Worm (Caenorhabditis elegans) whole organism, late embryonic: ENCODE measurements around the gene C33G3.4.

ENCODE experiments used
- C08G9.2 ChIP-seq: sonication (generic microtip); optimal IDR thresholded peaks from 2 replicates; lab custom pipeline; 2016; ENCODE audit warnings: mild to moderate bottlenecking, missing genetic modification characterization, moderate library complexity, missing compliant biosample characterization
- F13H6.1 ChIP-seq: sonication (generic microtip); optimal IDR thresholded peaks from 2 replicates; lab custom pipeline; 2016; ENCODE audit warnings: missing genetic modification characterization, missing compliant biosample characterization
- K09A11.1 ChIP-seq: sonication (generic microtip); optimal IDR thresholded peaks from 2 replicates; lab custom pipeline; 2017; ENCODE audit warnings: antibody characterized with exemption, mild to moderate bottlenecking, missing genetic modification characterization, missing compliant biosample characterization; ENCODE audit not compliant: insufficient read depth
- T23F11.4 ChIP-seq: fragments of 200-800 bp; sonication (Bioruptor generic); optimal IDR thresholded peaks from 2 replicates; lab custom pipeline; 2018; ENCODE audit warnings: mild to moderate bottlenecking, missing genetic modification characterization, missing compliant biosample characterization
- ahr-1 ChIP-seq: sonication (generic microtip); optimal IDR thresholded peaks from 2 replicates; lab custom pipeline; 2016; ENCODE audit warnings: missing genetic modification characterization, missing compliant biosample characterization
- ama-1 ChIP-seq: fragments of 150-350 bp; optimal IDR thresholded peaks from 2 replicates; lab custom pipeline; 2014
- ceh-14 ChIP-seq: sonication (generic microtip); optimal IDR thresholded peaks from 2 replicates; lab custom pipeline; 2016; ENCODE audit warnings: missing genotype, missing genetic modification characterization, missing compliant biosample characterization
- ceh-18 ChIP-seq: sonication (generic microtip); optimal IDR thresholded peaks from 2 replicates; lab custom pipeline; 2016; ENCODE audit warnings: missing genetic modification characterization, missing compliant biosample characterization
- ceh-19 ChIP-seq: fragments of 200-800 bp; sonication (Bioruptor generic); optimal IDR thresholded peaks from 2 replicates; lab custom pipeline; 2018; ENCODE audit warnings: mild to moderate bottlenecking, missing genetic modification characterization, missing compliant biosample characterization
- ceh-2 ChIP-seq: sonication (generic microtip); optimal IDR thresholded peaks from 2 replicates; lab custom pipeline; 2016; ENCODE audit warnings: missing genotype, missing genetic modification characterization, missing compliant biosample characterization
- ceh-22 ChIP-seq: sonication (generic microtip); optimal IDR thresholded peaks from 2 replicates; lab custom pipeline; 2017; ENCODE audit warnings: missing biosample characterization, missing genetic modification characterization
- ceh-24 ChIP-seq: sonication (generic microtip); optimal IDR thresholded peaks from 2 replicates; lab custom pipeline; 2016; ENCODE audit warnings: mild to moderate bottlenecking, missing genetic modification characterization, missing compliant biosample characterization
- ceh-34 ChIP-seq: sonication (generic microtip); optimal IDR thresholded peaks from 2 replicates; lab custom pipeline; 2016; ENCODE audit warnings: mild to moderate bottlenecking, missing genetic modification characterization, missing compliant biosample characterization
- ceh-45 ChIP-seq: fragments of 200-800 bp; sonication (Bioruptor generic); IDR thresholded peaks from 2 replicates; pipeline ENCODE4 v1.3.6; 2022; ENCODE audit warnings: missing genetic modification reagents, missing genetic modification characterization, missing compliant biosample characterization
- ceh-48 ChIP-seq: sonication (generic microtip); optimal IDR thresholded peaks from 2 replicates; lab custom pipeline; 2016; ENCODE audit warnings: missing genetic modification characterization, inconsistent platforms, missing compliant biosample characterization
- dmd-4 ChIP-seq: sonication (generic microtip); optimal IDR thresholded peaks from 2 replicates; lab custom pipeline; 2016; ENCODE audit warnings: borderline replicate concordance, missing genetic modification characterization, missing compliant biosample characterization
- dve-1 ChIP-seq: sonication (generic microtip); optimal IDR thresholded peaks from 2 replicates; lab custom pipeline; 2017; ENCODE audit warnings: antibody characterized with exemption, mild to moderate bottlenecking, missing genetic modification characterization, missing compliant biosample characterization
- elt-2 ChIP-seq: sonication (generic microtip); optimal IDR thresholded peaks from 2 replicates; lab custom pipeline; 2016; ENCODE audit warnings: missing genetic modification reagents, missing genetic modification characterization, missing compliant biosample characterization
- fkh-10 ChIP-seq: fragments of 150-350 bp; optimal IDR thresholded peaks from 2 replicates; lab custom pipeline; 2014; ENCODE audit warnings: missing biosample characterization, missing genetic modification reagents, missing genetic modification characterization
- gmeb-2 ChIP-seq: sonication (generic microtip); optimal IDR thresholded peaks from 2 replicates; lab custom pipeline; 2016; ENCODE audit warnings: missing genetic modification characterization, inconsistent platforms, missing compliant biosample characterization
- hlh-15 ChIP-seq: sonication (generic microtip); optimal IDR thresholded peaks from 2 replicates; lab custom pipeline; 2016; ENCODE audit warnings: missing genetic modification characterization, missing compliant biosample characterization
- hlh-6 ChIP-seq: sonication (generic microtip); optimal IDR thresholded peaks from 2 replicates; lab custom pipeline; 2016; ENCODE audit warnings: missing genotype, missing genetic modification characterization, missing compliant biosample characterization
- lim-6 ChIP-seq: sonication (generic microtip); optimal IDR thresholded peaks from 2 replicates; lab custom pipeline; 2016; ENCODE audit warnings: missing genetic modification characterization, missing compliant biosample characterization
- mec-3 ChIP-seq: sonication (generic microtip); optimal IDR thresholded peaks from 2 replicates; lab custom pipeline; 2016; ENCODE audit warnings: borderline replicate concordance, missing genetic modification characterization, missing compliant biosample characterization
- nhr-232 ChIP-seq: sonication (generic microtip); optimal IDR thresholded peaks from 2 replicates; lab custom pipeline; 2016; ENCODE audit warnings: missing genetic modification characterization, missing compliant biosample characterization
- npax-4 ChIP-seq: sonication (generic microtip); optimal IDR thresholded peaks from 2 replicates; lab custom pipeline; 2016; ENCODE audit warnings: missing genetic modification characterization, missing compliant biosample characterization
- pag-3 ChIP-seq: sonication (generic microtip); optimal IDR thresholded peaks from 2 replicates; lab custom pipeline; 2016; ENCODE audit warnings: missing compliant biosample characterization, missing genetic modification characterization, borderline replicate concordance
- pat-9 ChIP-seq: fragments of 200-800 bp; sonication (Bioruptor generic); optimal IDR thresholded peaks from 2 replicates; lab custom pipeline; 2018; ENCODE audit warnings: mild to moderate bottlenecking, missing genetic modification characterization, moderate library complexity, missing compliant biosample characterization
- pha-2 ChIP-seq: sonication (generic microtip); optimal IDR thresholded peaks from 2 replicates; lab custom pipeline; 2017; ENCODE audit warnings: mild to moderate bottlenecking, missing genetic modification characterization, missing compliant biosample characterization
- pha-4 ChIP-seq: fragments of 150-350 bp; optimal IDR thresholded peaks from 2 replicates; lab custom pipeline; 2018; ENCODE audit warnings: missing biosample characterization, missing genetic modification reagents, missing genetic modification characterization
- pqm-1 ChIP-seq: sonication (generic microtip); optimal IDR thresholded peaks from 2 replicates; lab custom pipeline; 2016; ENCODE audit warnings: missing genetic modification characterization, missing compliant biosample characterization
- pros-1 ChIP-seq: fragments of 150-350 bp; optimal IDR thresholded peaks from 2 replicates; lab custom pipeline; 2014; ENCODE audit warnings: missing biosample characterization, missing genetic modification reagents, missing genetic modification characterization
- ref-2 ChIP-seq: sonication (generic microtip); optimal IDR thresholded peaks from 2 replicates; lab custom pipeline; 2016; ENCODE audit warnings: missing genetic modification characterization, missing compliant biosample characterization
- rnt-1 ChIP-seq: sonication (generic microtip); optimal IDR thresholded peaks from 2 replicates; lab custom pipeline; 2016; ENCODE audit warnings: missing genetic modification characterization, missing compliant biosample characterization
- sdc-2 ChIP-seq: sonication (generic microtip); optimal IDR thresholded peaks from 2 replicates; lab custom pipeline; 2016; ENCODE audit warnings: missing genotype, missing genetic modification characterization, missing compliant biosample characterization
- tbx-2 ChIP-seq: sonication (generic microtip); optimal IDR thresholded peaks from 2 replicates; lab custom pipeline; 2016; ENCODE audit warnings: missing genetic modification characterization, missing compliant biosample characterization
- unc-3 ChIP-seq, 2 experiments: fragments of 200-800 bp in 1 of 2; sonication (Bioruptor generic) in 1 of 2; sonication (generic microtip) in 1 of 2; conservative IDR thresholded peaks in 1 of 2; optimal IDR thresholded peaks in 1 of 2; 2 replicates each; pipeline versions ENCODE4 v1.3.6 to Lab custom; 2016 to 2022; ENCODE audit warnings: missing compliant biosample characterization in 2 of 2, missing genetic modification characterization in 2 of 2, missing genetic modification reagents in 1 of 2
- unc-42 ChIP-seq: sonication (generic microtip); optimal IDR thresholded peaks from 2 replicates; lab custom pipeline; 2016; ENCODE audit warnings: missing genotype, missing genetic modification characterization, missing compliant biosample characterization
- unc-55 ChIP-seq: sonication (generic microtip); optimal IDR thresholded peaks from 2 replicates; lab custom pipeline; 2017; ENCODE audit warnings: missing biosample characterization, missing genetic modification reagents, missing genetic modification characterization
- unc-86 ChIP-seq: sonication (generic microtip); optimal IDR thresholded peaks from 2 replicates; lab custom pipeline; 2016; ENCODE audit warnings: missing genetic modification characterization, missing compliant biosample characterization
- zip-5 ChIP-seq: sonication (generic microtip); optimal IDR thresholded peaks from 2 replicates; lab custom pipeline; 2016; ENCODE audit warnings: missing genetic modification characterization, missing compliant biosample characterization
- ztf-16 ChIP-seq: sonication (generic microtip); optimal IDR thresholded peaks from 2 replicates; lab custom pipeline; 2017; ENCODE audit warnings: missing genetic modification characterization, missing compliant biosample characterization

C33G3.4 gene

DNA sequence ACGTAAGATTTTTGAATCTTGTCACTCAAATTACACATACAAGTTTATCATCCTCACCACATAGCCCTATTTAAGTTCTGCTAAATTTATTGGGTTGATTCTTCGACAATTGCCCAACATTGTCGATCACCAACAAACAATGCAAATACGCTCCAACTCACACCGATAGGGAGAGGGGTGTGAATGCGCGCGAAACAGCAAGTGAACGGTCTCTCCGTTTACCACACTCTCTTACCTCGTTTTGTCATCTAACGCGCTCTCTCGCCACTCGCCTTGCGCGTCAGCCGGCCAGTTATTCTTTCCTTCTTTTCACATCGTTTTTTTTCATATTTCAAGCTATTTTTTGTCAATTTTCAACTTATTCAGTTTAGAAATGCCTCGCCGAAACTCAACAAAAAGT is 31.0 kb downstream of the C33G3.4 start, which contains the start of gene F16B12.6 (continued):
- TF ChIP-seq ref-2 (tag; lab: Kevin White, UChicago) = peak; percentile 30
- peak; percentile 36 for TF ChIP-seq elt-2 (tag; lab: Kevin White, UChicago)
- TF ChIP-seq ceh-22 (tag; lab: Kevin White, UChicago) = peak; percentile 10
- TF ChIP-seq lim-6 (tag; lab: Kevin White, UChicago) = no peak
- TF ChIP-seq ceh-34 = peak; percentile 57

DNA sequence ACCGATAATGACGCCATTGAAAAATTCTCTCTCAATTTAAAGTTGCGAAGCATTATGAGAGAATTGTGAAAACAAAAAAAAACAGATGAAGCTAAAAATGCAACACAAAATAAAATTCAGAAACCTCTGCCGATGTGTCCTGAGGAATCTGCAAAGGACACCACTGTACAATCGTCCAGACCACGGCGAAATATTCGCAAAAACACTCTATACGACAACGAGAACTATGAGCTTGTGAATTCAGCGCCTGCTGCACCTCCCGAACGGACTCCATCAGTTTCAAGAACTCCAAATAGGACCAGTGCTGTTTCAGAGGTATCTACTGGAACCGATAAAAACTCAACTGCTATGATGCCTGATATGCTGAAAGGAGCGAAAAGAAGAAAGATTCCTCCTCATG is 31.5 kb downstream of the C33G3.4 start:
- no peak for TF ChIP-seq unc-86 (tag; lab: Kevin White, UChicago)
- no peak for TF ChIP-seq npax-4
- no peak for TF ChIP-seq ceh-24 (tag; lab: Kevin White, UChicago)
- TF ChIP-seq dve-1 (tag; lab: Kevin White, UChicago) = no peak
- TF ChIP-seq pros-1 (tag; lab: Kevin White, UChicago) = no peak

ce11 chrX:14108245-14108644 is 37.3 kb downstream of the C33G3.4 start, which contains the start of gene F16B12.7:
TSS of gene F16B12.7 (plus strand) at chrX:14108545.
- no peak for TF ChIP-seq pag-3 (tag; lab: Kevin White, UChicago)
- no peak for TF ChIP-seq dmd-4 (tag; lab: Kevin White, UChicago)
- no peak for TF ChIP-seq ceh-2

ce11 chrX:14113347-14113746 is 42.4 kb downstream of the C33G3.4 start, which contains the start of gene nhr-281:
TSS of gene nhr-281 (minus strand) at chrX:14113447.
- TF ChIP-seq hlh-15 (tag; lab: Kevin White, UChicago) = no peak
- no peak for TF ChIP-seq npax-4
- TF ChIP-seq F13H6.1 (tag; lab: Kevin White, UChicago) = no peak
- TF ChIP-seq pros-1 (tag; lab: Kevin White, UChicago) = no peak
- TF ChIP-seq, all 69 proteins: peak for 0

DNA sequence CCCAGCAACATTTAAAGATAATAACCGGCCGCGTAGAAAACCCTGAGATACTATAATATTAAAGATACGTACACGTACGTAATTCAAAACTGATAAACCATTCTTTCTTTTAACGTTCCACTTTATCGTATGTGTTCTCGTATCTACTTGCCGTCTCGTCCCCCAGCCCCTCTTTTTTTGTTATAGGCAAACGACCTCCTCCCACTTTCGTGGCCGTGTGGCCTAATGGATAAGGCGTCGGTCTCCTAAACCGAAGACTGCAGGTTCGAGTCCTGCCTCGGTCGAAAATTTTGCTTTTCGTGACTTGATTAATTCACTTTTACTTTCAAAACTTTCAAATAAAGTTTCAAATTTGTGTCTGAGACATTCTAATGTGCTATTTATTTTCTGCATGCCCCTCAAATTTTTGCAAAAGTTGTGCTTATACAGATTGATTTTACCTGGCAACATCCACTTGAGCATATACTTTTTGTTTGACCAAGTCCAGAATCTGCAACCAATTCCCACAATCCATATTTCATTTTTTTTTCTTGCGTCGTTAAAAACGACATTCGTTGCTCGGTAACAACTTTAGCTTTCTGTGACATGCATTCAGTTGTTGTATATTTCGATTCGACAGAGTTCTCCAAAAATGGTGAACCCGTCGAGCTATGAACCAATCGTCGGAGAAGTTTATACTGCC is 44.7 kb downstream of the C33G3.4 start, which contains the start of gene F28H6.7:
TSS of gene F28H6.7 (plus strand) at position 632 of the 682 bp plus-strand sequence.
- TF ChIP-seq T23F11.4 (peak; percentile 85), ceh-22 (tag; lab: Kevin White, UChicago) (no peak), lim-6 (tag; lab: Kevin White, UChicago) (peak; percentile 78), pha-2 (peak; percentile 85), pqm-1 (tag; lab: Kevin White, UChicago) (peak; percentile 71), ceh-14 (peak; percentile 72), elt-2 (tag; lab: Kevin White, UChicago) (peak; percentile 97), ceh-45 (peak; percentile 95), mec-3 (tag; lab: Kevin White, UChicago) (no peak), sdc-2 (tag; lab: Kevin White, UChicago) (peak; percentile 89), nhr-232 (tag; lab: Kevin White, UChicago) (peak; percentile 95), hlh-15 (tag; lab: Kevin White, UChicago) (peak; percentile 74), gmeb-2 (peak; percentile 87), hlh-6 (tag; lab: Kevin White, UChicago) (peak; percentile 94), pat-9 (tag; lab: Kevin White, UChicago) (peak; percentile 91), ceh-48 (tag; lab: Kevin White, UChicago) (peak; percentile 82), K09A11.1 (tag; lab: Kevin White, UChicago) (peak; percentile 79), zip-5 (tag; lab: Kevin White, UChicago) (peak; percentile 59), unc-55 (no peak), tbx-2 (peak; percentile 85), fkh-10 (GFP tag; lab: Kevin White, UChicago) (peak; percentile 27), npax-4 (peak; percentile 80), rnt-1 (peak; percentile 85), pha-4 (tag; lab: Kevin White, UChicago) (no peak), unc-3 (GFP tag; conservative IDR thresholded peaks at IDR 0.05; lab: Robert Waterston, UW) (peak; percentile 92), unc-3 (tag; optimal IDR thresholded peaks at IDR 0.05; lab: Kevin White, UChicago) (peak; percentile 76), ceh-19 (peak; percentile 92), ceh-18 (tag; lab: Kevin White, UChicago) (peak; percentile 68), unc-42 (tag; lab: Kevin White, UChicago) (peak; percentile 20), ztf-16 (tag; lab: Kevin White, UChicago) (peak; percentile 92), ahr-1 (tag; lab: Kevin White, UChicago) (peak; percentile 74), C08G9.2 (tag; lab: Kevin White, UChicago) (peak; percentile 78), ama-1 (lab: Kevin White, UChicago) (no peak)
